Worm (Caenorhabditis elegans) whole organism, L1 larva: Measurements from ENCODE around the gene F12A10.6.
"Not testable (repeated sequence)": the region's sequence is repeated elsewhere in the genome, so short reads cannot be mapped to it uniquely, and the experiment has no call there.

Experiments
- C34B4.2 ChIP-seq: sonication (generic microtip); optimal IDR thresholded peaks from 2 replicates; lab custom pipeline; 2017; ENCODE audit warnings: mild to moderate bottlenecking, missing genetic modification characterization, missing compliant biosample characterization
- Y116A8C.19 ChIP-seq: sonication (generic microtip); optimal IDR thresholded peaks from 2 replicates; lab custom pipeline; 2016; ENCODE audit warnings: missing compliant biosample characterization, missing genetic modification characterization, borderline replicate concordance
- blmp-1 ChIP-seq: fragments of 150-350 bp; optimal IDR thresholded peaks from 2 replicates; lab custom pipeline; 2014; ENCODE audit warnings: missing biosample characterization, missing genetic modification characterization
- ceh-8 ChIP-seq: fragments of 200-800 bp; sonication (Bioruptor generic); optimal IDR thresholded peaks from 2 replicates; lab custom pipeline; 2018; ENCODE audit warnings: mild to moderate bottlenecking, missing genetic modification characterization, moderate library complexity, missing compliant biosample characterization
- ceh-82 ChIP-seq, 3 experiments: fragments of 150-350 bp in 1 of 3; sonication (generic microtip) in 2 of 3; optimal IDR thresholded peaks; 2 replicates each; lab custom pipeline; 2014 to 2017; ENCODE audit warnings: missing biosample characterization in 3 of 3, missing genetic modification characterization in 3 of 3
- ceh-88 ChIP-seq: fragments of 200-800 bp; sonication (Bioruptor generic); IDR thresholded peaks from 2 replicates; pipeline ENCODE4 v1.3.6; 2022; ENCODE audit warnings: missing genetic modification characterization, missing compliant biosample characterization
- dpl-1 ChIP-seq, 3 experiments: fragments of 150-350 bp in 2 of 3; sonication (generic microtip) in 1 of 3; optimal IDR thresholded peaks; 2 replicates each; lab custom pipeline; 2014 to 2017; ENCODE audit warnings: missing biosample characterization in 3 of 3, missing genetic modification characterization in 3 of 3, missing genetic modification reagents in 3 of 3
- efl-1 ChIP-seq, 4 experiments: fragments of 150-350 bp; optimal IDR thresholded peaks in 3 of 4; peaks in 1 of 4; 1 replicate in 1 of 4; 2 replicates in 3 of 4; lab custom pipeline; 2014; ENCODE audit warnings: missing biosample characterization in 2 of 4, missing genetic modification characterization in 2 of 4, missing genetic modification reagents in 2 of 4
- egl-27 ChIP-seq, 2 experiments: fragments of 150-350 bp in 1 of 2; sonication (generic microtip); optimal IDR thresholded peaks; 3 replicates each; lab custom pipeline; 2017 to 2018; ENCODE audit warnings: missing biosample characterization in 2 of 2, missing genetic modification characterization in 2 of 2, missing genetic modification reagents in 2 of 2
- elt-2 ChIP-seq: sonication (generic microtip); optimal IDR thresholded peaks from 2 replicates; lab custom pipeline; 2016; ENCODE audit warnings: missing genetic modification characterization, mild to moderate bottlenecking, inconsistent platforms, missing compliant biosample characterization, missing genetic modification reagents
- elt-3 ChIP-seq, 6 experiments: fragments of 150-350 bp in 1 of 6; sonication (generic microtip); optimal IDR thresholded peaks; 2 replicates each; lab custom pipeline; 2017 to 2018; ENCODE audit warnings: missing biosample characterization in 6 of 6, missing genetic modification characterization in 6 of 6, inconsistent platforms in 1 of 6
- fos-1 ChIP-seq: fragments of 150-350 bp; optimal IDR thresholded peaks from 2 replicates; lab custom pipeline; 2014; ENCODE audit warnings: missing biosample characterization, missing genetic modification characterization
- hpl-2 ChIP-seq: fragments of 150-350 bp; optimal IDR thresholded peaks from 2 replicates; lab custom pipeline; 2014; ENCODE audit warnings: missing biosample characterization, missing genetic modification reagents, missing genetic modification characterization
- lin-15B ChIP-seq: fragments of 150-350 bp; sonication (generic microtip); optimal IDR thresholded peaks from 3 replicates; lab custom pipeline; 2014; ENCODE audit warnings: missing biosample characterization, missing genetic modification characterization
- lsy-2 ChIP-seq, 2 experiments: fragments of 150-350 bp; optimal IDR thresholded peaks; 2 replicates each; lab custom pipeline; 2014; ENCODE audit warnings: missing biosample characterization in 2 of 2, missing genetic modification characterization in 2 of 2
- mab-9 ChIP-seq: fragments of 200-800 bp; sonication (Bioruptor generic); IDR thresholded peaks from 2 replicates; pipeline ENCODE4 v1.3.6; 2022; ENCODE audit warnings: missing genetic modification reagents, missing genetic modification characterization, missing compliant biosample characterization
- mef-2 ChIP-seq: fragments of 150-350 bp; optimal IDR thresholded peaks from 2 replicates; lab custom pipeline; 2014; ENCODE audit warnings: missing biosample characterization, missing genetic modification characterization
- nhr-19 ChIP-seq: fragments of 200-800 bp; sonication (Bioruptor generic); conservative IDR thresholded peaks from 2 replicates; pipeline ENCODE4 v1.3.6; 2022; ENCODE audit warnings: missing genetic modification characterization, missing compliant biosample characterization
- nhr-20 ChIP-seq: sonication (generic microtip); optimal IDR thresholded peaks from 2 replicates; lab custom pipeline; 2016; ENCODE audit warnings: mild to moderate bottlenecking, missing genetic modification characterization, missing compliant biosample characterization
- nhr-237 ChIP-seq: fragments of 150-350 bp; optimal IDR thresholded peaks from 2 replicates; lab custom pipeline; 2014; ENCODE audit warnings: missing biosample characterization, missing genetic modification characterization
- nhr-77 ChIP-seq: fragments of 150-350 bp; optimal IDR thresholded peaks from 2 replicates; lab custom pipeline; 2014; ENCODE audit warnings: missing biosample characterization, missing genetic modification characterization
- nhr-85 ChIP-seq: sonication (generic microtip); peaks from one replicate; lab custom pipeline; 2016; ENCODE audit warnings: missing genetic modification characterization, inconsistent platforms, missing compliant biosample characterization
- pqm-1 ChIP-seq: sonication (generic microtip); optimal IDR thresholded peaks from 3 replicates; lab custom pipeline; 2017; ENCODE audit warnings: missing biosample characterization, missing genetic modification characterization
- skn-1 ChIP-seq: fragments of 150-350 bp; optimal IDR thresholded peaks from 2 replicates; lab custom pipeline; 2014; ENCODE audit warnings: missing biosample characterization, missing genetic modification characterization
- snpc-4 ChIP-seq: fragments of 150-350 bp; optimal IDR thresholded peaks from 2 replicates; lab custom pipeline; 2014; ENCODE audit warnings: missing biosample characterization, missing genetic modification characterization
- snu-23 ChIP-seq: sonication (generic microtip); optimal IDR thresholded peaks from 2 replicates; lab custom pipeline; 2016; ENCODE audit warnings: missing genetic modification characterization, missing compliant biosample characterization
- sptf-1 ChIP-seq: fragments of 150-350 bp; optimal IDR thresholded peaks from 2 replicates; lab custom pipeline; 2014; ENCODE audit warnings: missing biosample characterization, missing genetic modification characterization
- tbx-2 ChIP-seq: sonication (generic microtip); optimal IDR thresholded peaks from 2 replicates; lab custom pipeline; 2016; ENCODE audit warnings: missing genetic modification characterization, missing compliant biosample characterization
- unc-62 ChIP-seq: fragments of 150-350 bp; optimal IDR thresholded peaks from 2 replicates; lab custom pipeline; 2014; ENCODE audit warnings: missing biosample characterization, missing genetic modification reagents, missing genetic modification characterization
- unc-86 ChIP-seq: sonication (generic microtip); optimal IDR thresholded peaks from 2 replicates; lab custom pipeline; 2016; ENCODE audit warnings: missing genetic modification characterization, missing compliant biosample characterization
- unc-98 ChIP-seq: fragments of 200-800 bp; sonication (Bioruptor generic); IDR thresholded peaks from 2 replicates; pipeline ENCODE4 v1.3.6; 2022; ENCODE audit warnings: missing genetic modification characterization, missing compliant biosample characterization
- vab-15 ChIP-seq: sonication (generic microtip); optimal IDR thresholded peaks from 2 replicates; lab custom pipeline; 2017; ENCODE audit warnings: missing genotype, mild to moderate bottlenecking, missing genetic modification characterization, missing compliant biosample characterization
- ztf-11 ChIP-seq, 2 experiments: sonication (generic microtip); optimal IDR thresholded peaks; 2 replicates each; lab custom pipeline; 2016 to 2017; ENCODE audit warnings: missing genetic modification characterization in 2 of 2, missing biosample characterization in 1 of 2, missing compliant biosample characterization in 1 of 2
- ztf-4 ChIP-seq: fragments of 150-350 bp; optimal IDR thresholded peaks from 2 replicates; lab custom pipeline; 2014; ENCODE audit warnings: missing biosample characterization, missing genetic modification characterization

The F12A10.6 gene

ce11 chrII:5541685-5542084 lies 47.4 kb upstream of the F12A10.6 start, which contains the start of gene C17C3.24:
Gene C17C3.24 (minus strand): TSS chrII:5541785.
- TF ChIP-seq Y116A8C.19 = no peak
- no peak for TF ChIP-seq blmp-1
- TF ChIP-seq ceh-88 (GFP tag; lab: Robert Waterston, UW) = no peak
- no peak for TF ChIP-seq efl-1 (optimal IDR thresholded peaks at IDR 0.05; lab: Kevin White, UChicago)
- no peak for TF ChIP-seq efl-1 (GFP tag; optimal IDR thresholded peaks at IDR 0.05 in 1 of 2; lab: Kevin White, UChicago)
- no peak for TF ChIP-seq lin-15B
- no peak for TF ChIP-seq lsy-2 (tag; optimal IDR thresholded peaks at IDR 0.05; lab: Kevin White, UChicago)
- no peak for TF ChIP-seq skn-1 (tag; lab: Kevin White, UChicago)
- no peak for TF ChIP-seq ztf-11 (tag; optimal IDR thresholded peaks at IDR 0.05; lab: Kevin White, UChicago)
- TF ChIP-seq sptf-1 = no peak
- TF ChIP-seq, all 84 proteins: peak for 0

- not testable (repeated sequence) for TF ChIP-seq mab-9 (GFP tag; lab: Robert Waterston, UW); hpl-2 (GFP tag; lab: Kevin White, UChicago); fos-1
- TF ChIP-seq, all 84 proteins: peak for 0; not testable (repeated sequence) for 84
These were observed 45.8 kb upstream of the F12A10.6 start, which contains the start of gene hlh-27 for ce11 chrII:5540113-5540512. Gene hlh-27 (minus strand): TSS chrII:5540213.

- TF ChIP-seq nhr-20 (tag; lab: Kevin White, UChicago) = no peak
- TF ChIP-seq ztf-4 (tag; lab: Kevin White, UChicago) = no peak
- no peak for TF ChIP-seq nhr-19
- no peak for TF ChIP-seq ceh-88 (GFP tag; lab: Robert Waterston, UW)
- TF ChIP-seq C34B4.2 (tag; lab: Kevin White, UChicago) = no peak
- TF ChIP-seq unc-98 (GFP tag; lab: Robert Waterston, UW) = no peak
- TF ChIP-seq dpl-1 (GFP tag; optimal IDR thresholded peaks at IDR 0.05; lab: Kevin White, UChicago) = no peak
- no peak for TF ChIP-seq snu-23
- TF ChIP-seq ceh-8 (GFP tag; lab: Kevin White, UChicago) = no peak
- TF ChIP-seq nhr-85 (tag; lab: Kevin White, UChicago) = no peak
- TF ChIP-seq pqm-1 (tag; lab: Kevin White, UChicago) = no peak
- no peak for TF ChIP-seq unc-62 (GFP tag; lab: Kevin White, UChicago)
- no peak for TF ChIP-seq elt-2 (tag; lab: Kevin White, UChicago)
- TF ChIP-seq vab-15 (tag; lab: Kevin White, UChicago) = no peak
- no peak for TF ChIP-seq elt-3 (tag; optimal IDR thresholded peaks at IDR 0.05; lab: Kevin White, UChicago)
These were observed 43.2 kb upstream of the F12A10.6 start, which contains the start of gene C17C3.11 for ce11 chrII:5537524-5537923. Gene C17C3.11 (plus strand): TSS chrII:5537824.

- TF ChIP-seq ceh-82 (tag; optimal IDR thresholded peaks at IDR 0.05; lab: Kevin White, UChicago) (no peak), nhr-77 (tag; lab: Kevin White, UChicago) (no peak), tbx-2 (tag; lab: Kevin White, UChicago) (no peak), egl-27 (tag; optimal IDR thresholded peaks at IDR 0.05; lab: Kevin White, UChicago) (no peak), snpc-4 (tag; lab: Kevin White, UChicago) (no peak), nhr-237 (no peak), mef-2 (tag; lab: Kevin White, UChicago) (no peak), ceh-8 (GFP tag; lab: Kevin White, UChicago) (no peak), sptf-1 (no peak)
These were observed 42.8 kb upstream of the F12A10.6 start for ce11 chrII:5537078-5537477.

ce11 chrII:5534939-5535338 lies 40.6 kb upstream of the F12A10.6 start, which contains the start of gene hlh-25:
Gene hlh-25 (plus strand): TSS chrII:5535239.
- not testable (repeated sequence) for TF ChIP-seq unc-86, nhr-20, C34B4.2 (tag; lab: Kevin White, UChicago)
